Worm (Caenorhabditis elegans): ENCODE data around the gene cutc-1.

Gene cutc-1

DNA sequence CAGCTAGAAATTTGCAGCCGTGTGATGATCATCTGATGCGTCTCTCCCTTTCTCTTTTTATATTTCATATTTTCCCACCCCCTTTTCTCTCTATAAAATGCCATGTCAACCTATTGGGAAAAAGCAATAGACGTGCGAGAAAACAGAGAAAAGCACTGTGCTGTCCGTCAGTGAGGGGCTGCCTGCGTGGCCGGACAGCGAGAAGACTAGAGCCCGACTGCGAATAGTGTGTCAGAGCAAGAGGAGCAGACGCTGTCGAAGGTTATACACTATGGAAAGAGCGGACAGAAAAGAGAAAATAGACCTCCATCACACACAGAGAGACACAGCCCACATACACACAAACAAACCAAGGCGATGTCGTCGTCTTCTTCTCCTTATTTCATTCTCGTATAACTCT lies 21.7 kb upstream of the cutc-1 start (continued):
- TF ChIP-seq isw-1 (GFP tag; IDR thresholded peaks at IDR 0.05) = no peak
- TF ChIP-seq egl-27 (tag; optimal IDR thresholded peaks at IDR 0.05) = no peak
- no peak for TF ChIP-seq nhr-84 (tag; optimal IDR thresholded peaks at IDR 0.05)
- TF ChIP-seq nhr-28 (tag; optimal IDR thresholded peaks at IDR 0.05) = no peak
- peak; percentile 44 for TF ChIP-seq lin-13 (GFP tag; optimal IDR thresholded peaks at IDR 0.05)
- TF ChIP-seq fkh-4 (tag; optimal IDR thresholded peaks at IDR 0.05; ENCODE audit: borderline replicate concordance) = no peak
- TF ChIP-seq swsn-7 (tag; optimal IDR thresholded peaks at IDR 0.05) = peak; percentile 62
- peak; percentile 56 for TF ChIP-seq C16A3.4 (tag; optimal IDR thresholded peaks at IDR 0.05)

ce11 chrIII:8417968-8418267 lies 14.5 kb upstream of the cutc-1 start, which contains the start of gene sor-1:
sor-1 (plus strand) TSS chrIII:8418168.
- no peak for TF ChIP-seq C34B4.2 (tag; optimal IDR thresholded peaks at IDR 0.05)

ce11 chrIII:8417192-8417967 lies 14.0 kb upstream of the cutc-1 start:
- no peak for TF ChIP-seq unc-62 (GFP tag; optimal IDR thresholded peaks at IDR 0.05)
- peak; percentile 75 for TF ChIP-seq aha-1 (tag; optimal IDR thresholded peaks at IDR 0.05)
- peak; percentile 89 for TF ChIP-seq fos-1 (tag; optimal IDR thresholded peaks at IDR 0.05)
- TF ChIP-seq ztf-4 (tag; optimal IDR thresholded peaks at IDR 0.05) = peak; percentile 97
- TF ChIP-seq unc-98 (GFP tag; IDR thresholded peaks at IDR 0.05) = 0 out of 2 replicates have a peak, but pooled peaks have one; percentile 16
- TF ChIP-seq egl-27 (tag; optimal IDR thresholded peaks at IDR 0.05) = peak; percentile 32 to 77
- peak; percentile 81 for TF ChIP-seq pax-3 (tag; optimal IDR thresholded peaks at IDR 0.05)
- no peak for TF ChIP-seq ama-1 (optimal IDR thresholded peaks at IDR 0.05)
- TF ChIP-seq nhr-12 (tag; optimal IDR thresholded peaks at IDR 0.05) = no peak
- no peak for TF ChIP-seq efl-3 (GFP tag; optimal IDR thresholded peaks at IDR 0.05)
- peak; percentile 41 to 89 for TF ChIP-seq mdl-1 (tag; optimal IDR thresholded peaks at IDR 0.05)
- peak; percentile 98 to 99 for TF ChIP-seq lsy-2 (tag; optimal IDR thresholded peaks at IDR 0.05)
- TF ChIP-seq nhr-19 (GFP tag; conservative IDR thresholded peaks at IDR 0.05) = peak; percentile 91
- TF ChIP-seq skn-1 (tag; optimal IDR thresholded peaks at IDR 0.05) = peak; percentile 83
- peak; percentile 84 for TF ChIP-seq lin-39 (tag; optimal IDR thresholded peaks at IDR 0.05)
- TF ChIP-seq nhr-84 (tag; optimal IDR thresholded peaks at IDR 0.05) = no peak
- peak; percentile 95 for TF ChIP-seq nhr-20 (tag; optimal IDR thresholded peaks at IDR 0.05)
- TF ChIP-seq nhr-90 (tag; optimal IDR thresholded peaks at IDR 0.05; ENCODE audit: poor library complexity) = peak; percentile 87
- TF ChIP-seq snpc-4 (tag; optimal IDR thresholded peaks at IDR 0.05) = peak; percentile 64
- TF ChIP-seq ceh-90 (tag; optimal IDR thresholded peaks at IDR 0.05) = peak; percentile 6
- TF ChIP-seq sptf-1 (tag; optimal IDR thresholded peaks at IDR 0.05) = no peak
- peak; percentile 89 for TF ChIP-seq nhr-77 (tag; optimal IDR thresholded peaks at IDR 0.05)
- TF ChIP-seq lin-14 (GFP tag; optimal IDR thresholded peaks at IDR 0.05) = peak; percentile 98
- peak; percentile 86 for TF ChIP-seq isw-1 (GFP tag; IDR thresholded peaks at IDR 0.05)
- TF ChIP-seq C16A3.4 (tag; optimal IDR thresholded peaks at IDR 0.05) = peak; percentile 84
- peak; percentile 75 for TF ChIP-seq grh-1 (GFP tag; IDR thresholded peaks at IDR 0.05)
- TF ChIP-seq hlh-17 (GFP tag; optimal IDR thresholded peaks at IDR 0.05; ENCODE audit: borderline replicate concordance) = no peak
- TF ChIP-seq ces-1 (GFP tag; optimal IDR thresholded peaks at IDR 0.05) = no peak
- peak; percentile 93 for TF ChIP-seq irx-1 (tag; optimal IDR thresholded peaks at IDR 0.05)
- TF ChIP-seq nhr-85 (tag) = peak; percentile 95
- peak; percentile 73 for TF ChIP-seq C04F5.9 (tag; optimal IDR thresholded peaks at IDR 0.05)
- peak; percentile 84 for TF ChIP-seq rnt-1 (tag; optimal IDR thresholded peaks at IDR 0.05)
- TF ChIP-seq mef-2 (tag; optimal IDR thresholded peaks at IDR 0.05) = peak; percentile 40
- TF ChIP-seq aly-2 (tag; optimal IDR thresholded peaks at IDR 0.05) = no peak
- peak; percentile 92 for TF ChIP-seq egl-13 (tag; optimal IDR thresholded peaks at IDR 0.05)
- peak; percentile 65 for TF ChIP-seq ceh-88 (GFP tag; IDR thresholded peaks at IDR 0.05)
- peak; percentile 96 for TF ChIP-seq swsn-7 (tag; optimal IDR thresholded peaks at IDR 0.05)
- peak; percentile 68 for TF ChIP-seq hpl-2 (GFP tag; optimal IDR thresholded peaks at IDR 0.05)
- no peak for TF ChIP-seq hlh-4 (tag; optimal IDR thresholded peaks at IDR 0.05)
- peak; percentile 90 for TF ChIP-seq ceh-8 (GFP tag; optimal IDR thresholded peaks at IDR 0.05)
- TF ChIP-seq elt-2 (tag; optimal IDR thresholded peaks at IDR 0.05) = peak; percentile 81
- no peak for TF ChIP-seq unc-30 (tag; optimal IDR thresholded peaks at IDR 0.05)
- TF ChIP-seq pag-3 (tag; optimal IDR thresholded peaks at IDR 0.05; ENCODE audit: borderline replicate concordance, insufficient read depth) = no peak
